Worm (Caenorhabditis elegans): ENCODE measurements around the gene miro-1.
"Not testable (repeated sequence)": the region's sequence is repeated elsewhere in the genome, so short reads cannot be mapped to it uniquely, and the experiment has no call there.

The miro-1 gene

DNA sequence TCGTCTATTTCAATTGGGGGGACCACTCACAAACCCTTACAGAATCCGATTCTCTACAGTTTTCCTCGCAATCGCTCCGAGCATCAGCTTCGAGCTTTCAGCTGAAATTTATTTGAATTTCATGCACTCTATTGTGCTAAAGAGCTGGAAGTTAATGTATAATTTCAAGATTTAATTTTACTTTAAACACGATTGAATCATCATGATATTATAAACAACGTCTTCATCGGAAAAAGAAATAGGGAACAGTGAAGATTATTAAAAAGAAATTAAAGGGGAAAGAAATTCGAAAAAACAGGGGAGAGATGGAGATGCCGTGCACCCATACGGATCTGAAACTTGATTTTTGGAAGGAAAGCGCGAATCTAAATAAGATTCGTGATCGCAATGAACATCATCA lies 28.6 kb upstream of the miro-1 start, which contains the start of gene hoe-1:
TSS of gene hoe-1 (minus strand) at position 101 of the 400 bp plus-strand sequence.
- TF ChIP-seq skn-1 (tag; optimal IDR thresholded peaks at IDR 0.05) (no peak), ZK546.5 (tag; optimal IDR thresholded peaks at IDR 0.05) (no peak), fos-1 (tag; optimal IDR thresholded peaks at IDR 0.05) (no peak)

DNA sequence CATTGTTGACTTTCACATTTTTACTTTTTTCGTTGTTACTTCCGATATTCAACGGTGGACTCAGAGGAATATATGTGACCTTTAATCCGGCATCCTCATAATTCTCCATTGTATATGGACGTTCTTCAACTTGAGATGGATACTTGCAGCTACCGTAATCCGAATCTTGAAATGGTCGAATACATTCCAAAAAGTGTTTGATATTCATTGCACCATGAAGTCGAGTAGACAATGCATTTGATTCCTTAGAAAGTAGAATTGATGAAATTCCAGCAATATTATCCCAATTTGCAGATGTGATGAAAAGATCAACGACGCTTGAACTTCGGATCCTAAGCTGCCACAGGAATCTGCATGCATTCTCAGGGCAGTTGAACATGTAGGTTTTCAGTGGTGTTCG lies 26.9 kb upstream of the miro-1 start:
- no peak for TF ChIP-seq mdl-1 (tag; optimal IDR thresholded peaks at IDR 0.05)
- no peak for TF ChIP-seq lsy-2 (tag; optimal IDR thresholded peaks at IDR 0.05)
- no peak for TF ChIP-seq F13H6.1 (tag; optimal IDR thresholded peaks at IDR 0.05)
- no peak for TF ChIP-seq ceh-82 (tag; optimal IDR thresholded peaks at IDR 0.05)
- no peak for TF ChIP-seq Y55F3AM.14 (GFP tag; optimal IDR thresholded peaks at IDR 0.05)
- no peak for TF ChIP-seq sma-3 (GFP tag; optimal IDR thresholded peaks at IDR 0.05)
- TF ChIP-seq blmp-1 (tag; optimal IDR thresholded peaks at IDR 0.05; ENCODE audit: insufficient read depth), result no peak
- no peak for TF ChIP-seq unc-55 (GFP tag; optimal IDR thresholded peaks at IDR 0.05)
- no peak for TF ChIP-seq elt-3 (tag; optimal IDR thresholded peaks at IDR 0.05)
- no peak for TF ChIP-seq skn-1 (tag; optimal IDR thresholded peaks at IDR 0.05)
- TF ChIP-seq crh-2 (tag; optimal IDR thresholded peaks at IDR 0.05), result no peak
- TF ChIP-seq elt-1 (tag; optimal IDR thresholded peaks at IDR 0.05), result no peak
- TF ChIP-seq lin-39 (tag; optimal IDR thresholded peaks at IDR 0.05), result no peak
- no peak for TF ChIP-seq ama-1 (optimal IDR thresholded peaks at IDR 0.05)
- no peak for TF ChIP-seq C34F6.9 (tag; optimal IDR thresholded peaks at IDR 0.05)

DNA sequence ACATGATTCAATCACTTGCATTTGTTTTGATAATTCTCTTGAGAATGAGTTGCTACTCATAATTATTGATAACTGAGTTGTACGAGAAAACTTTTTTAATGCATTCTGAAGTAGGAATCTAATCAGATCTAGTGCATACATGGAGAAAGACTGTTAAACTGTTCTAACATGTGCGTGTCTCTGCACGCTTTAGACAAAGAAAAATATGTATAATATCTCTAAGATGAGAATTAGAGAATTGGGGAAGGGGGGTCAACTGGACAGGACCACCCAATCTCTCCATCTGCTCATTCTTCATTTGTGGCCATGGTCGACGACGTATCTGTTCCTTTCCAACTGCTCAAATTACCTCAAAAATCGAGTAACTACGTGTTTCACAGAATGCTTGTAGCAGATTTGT lies 21.7 kb upstream of the miro-1 start, which contains the start of gene fbxb-78:
TSS of gene fbxb-78 (plus strand) at position 301 of the 400 bp plus-strand sequence.
- TF ChIP-seq nhr-25 (tag; optimal IDR thresholded peaks at IDR 0.05) (no peak), sma-9 (GFP tag; optimal IDR thresholded peaks at IDR 0.05) (no peak), sma-9 (tag; optimal IDR thresholded peaks at IDR 0.05) (no peak), alr-1 (tag; optimal IDR thresholded peaks at IDR 0.05) (no peak), nhr-23 (tag; optimal IDR thresholded peaks at IDR 0.05) (no peak), C34F6.9 (tag; optimal IDR thresholded peaks at IDR 0.05) (no peak), elt-1 (tag; optimal IDR thresholded peaks at IDR 0.05) (no peak), crh-2 (tag; optimal IDR thresholded peaks at IDR 0.05) (no peak), ZK546.5 (tag; optimal IDR thresholded peaks at IDR 0.05) (no peak), R02D3.7 (tag; optimal IDR thresholded peaks at IDR 0.05) (no peak), lsy-2 (tag; optimal IDR thresholded peaks at IDR 0.05) (no peak), Y55F3AM.14 (GFP tag; optimal IDR thresholded peaks at IDR 0.05) (no peak), snpc-4 (tag; optimal IDR thresholded peaks at IDR 0.05) (no peak), ztf-1 (GFP tag; conservative IDR thresholded peaks at IDR 0.05) (no peak)

DNA sequence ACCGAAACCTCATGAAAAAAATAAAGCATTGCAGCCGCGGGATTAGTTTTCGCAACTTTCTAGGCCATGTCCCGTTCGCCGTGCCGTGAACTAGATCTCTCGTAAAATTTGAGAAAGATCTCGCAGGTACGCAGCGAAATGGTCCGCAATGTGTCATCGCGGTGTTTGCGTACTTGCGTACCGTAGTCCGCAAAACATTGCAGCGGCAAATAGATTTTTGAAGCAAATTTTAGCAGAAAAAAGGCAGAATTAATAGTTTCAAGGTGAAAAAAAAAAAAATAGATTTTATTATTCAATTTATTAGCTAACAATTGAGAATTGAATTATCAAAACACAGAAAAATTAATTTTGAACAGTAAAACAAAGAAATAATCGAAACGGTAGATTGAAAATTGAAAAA lies 12.3 kb upstream of the miro-1 start:
- TF ChIP-seq sma-9 (GFP tag; optimal IDR thresholded peaks at IDR 0.05) (peak; percentile 53), gmeb-1 (tag; optimal IDR thresholded peaks at IDR 0.05) (peak; percentile 65), crh-2 (tag; optimal IDR thresholded peaks at IDR 0.05) (peak; percentile 67), nhr-25 (tag; optimal IDR thresholded peaks at IDR 0.05) (peak; percentile 83), fos-1 (tag; optimal IDR thresholded peaks at IDR 0.05) (peak; percentile 33), ceh-82 (tag; optimal IDR thresholded peaks at IDR 0.05) (peak; percentile 4), C34F6.9 (tag; optimal IDR thresholded peaks at IDR 0.05) (peak; percentile 62), F13H6.1 (tag; optimal IDR thresholded peaks at IDR 0.05) (peak; percentile 90), ztf-4 (tag; optimal IDR thresholded peaks at IDR 0.05) (peak; percentile 5), R02D3.7 (tag; optimal IDR thresholded peaks at IDR 0.05) (peak; percentile 34), unc-55 (GFP tag; optimal IDR thresholded peaks at IDR 0.05) (peak; percentile 58), lin-13 (GFP tag; optimal IDR thresholded peaks at IDR 0.05) (peak; percentile 72), sem-4 (tag; optimal IDR thresholded peaks at IDR 0.05) (peak; percentile 46), sma-3 (GFP tag; optimal IDR thresholded peaks at IDR 0.05) (peak; percentile 95), ZK546.5 (tag; optimal IDR thresholded peaks at IDR 0.05) (peak; percentile 80), Y55F3AM.14 (GFP tag; optimal IDR thresholded peaks at IDR 0.05) (peak; percentile 91), lsy-2 (tag; optimal IDR thresholded peaks at IDR 0.05) (peak; percentile 97 to 98), nhr-6 (tag; optimal IDR thresholded peaks at IDR 0.05) (peak; percentile 11), nhr-129 (tag; optimal IDR thresholded peaks at IDR 0.05) (peak; percentile 13), mab-5 (tag; optimal IDR thresholded peaks at IDR 0.05) (peak; percentile 68), nhr-21 (tag; optimal IDR thresholded peaks at IDR 0.05) (peak; percentile 74)
- TF ChIP-seq sma-9 (tag; optimal IDR thresholded peaks at IDR 0.05), result not testable (repeated sequence)

DNA sequence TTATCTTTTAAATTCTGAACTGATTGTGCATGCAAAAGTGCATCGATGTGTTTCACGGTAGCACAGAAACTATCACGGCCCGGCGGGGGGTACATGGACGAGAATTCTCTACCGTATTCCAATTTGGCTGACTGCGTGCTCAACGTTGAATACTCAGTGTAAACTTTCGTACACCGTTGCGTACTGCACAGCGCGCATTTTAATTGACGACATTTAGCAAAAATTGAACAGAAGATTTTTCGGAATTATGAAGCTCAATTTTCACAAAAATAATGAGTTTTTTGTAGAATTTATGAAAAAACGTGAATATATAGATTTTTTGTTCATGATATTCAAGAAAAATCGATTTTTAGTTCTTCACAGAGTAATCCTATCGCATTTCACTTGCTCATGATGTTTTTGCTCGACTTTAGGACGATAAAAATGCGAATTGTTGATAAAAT lies 9.9 kb upstream of the miro-1 start:
- TF ChIP-seq nhr-21 (tag; optimal IDR thresholded peaks at IDR 0.05) (peak; percentile 65), mab-5 (tag; optimal IDR thresholded peaks at IDR 0.05) (peak; percentile 16), sma-9 (GFP tag; optimal IDR thresholded peaks at IDR 0.05) (peak; percentile 50), ztf-4 (tag; optimal IDR thresholded peaks at IDR 0.05) (peak; percentile 19), nhr-6 (tag; optimal IDR thresholded peaks at IDR 0.05) (peak; percentile 11), crh-2 (tag; optimal IDR thresholded peaks at IDR 0.05) (peak; percentile 36), lsy-2 (tag; optimal IDR thresholded peaks at IDR 0.05) (peak; percentile 95 to 98), R02D3.7 (tag; optimal IDR thresholded peaks at IDR 0.05) (peak; percentile 21), nhr-129 (tag; optimal IDR thresholded peaks at IDR 0.05) (peak; percentile 29), gmeb-1 (tag; optimal IDR thresholded peaks at IDR 0.05) (peak; percentile 58), lin-13 (GFP tag; optimal IDR thresholded peaks at IDR 0.05) (peak; percentile 68), unc-55 (GFP tag; optimal IDR thresholded peaks at IDR 0.05) (peak; percentile 35), blmp-1 (tag; optimal IDR thresholded peaks at IDR 0.05; ENCODE audit: insufficient read depth) (peak; percentile 13), nhr-11 (tag; optimal IDR thresholded peaks at IDR 0.05) (peak; percentile 34), F13H6.1 (tag; optimal IDR thresholded peaks at IDR 0.05) (peak; percentile 81), nhr-25 (tag; optimal IDR thresholded peaks at IDR 0.05) (peak; percentile 65), ZK546.5 (tag; optimal IDR thresholded peaks at IDR 0.05) (peak; percentile 74), C34F6.9 (tag; optimal IDR thresholded peaks at IDR 0.05) (peak; percentile 32), sma-3 (GFP tag; optimal IDR thresholded peaks at IDR 0.05) (peak; percentile 86)
- TF ChIP-seq sma-9 (tag; optimal IDR thresholded peaks at IDR 0.05), result not testable (repeated sequence)

All from whole organism, L2 larva.